Worm (Caenorhabditis elegans) whole organism, L3 larva: Measurements from ENCODE around the gene adt-3.

ENCODE experiments used
- nhr-77 ChIP-seq: fragments of 150-350 bp; optimal IDR thresholded peaks from 2 replicates; lab custom pipeline; 2014; ENCODE audit warnings: missing biosample characterization, missing genetic modification characterization
- ztf-11 ChIP-seq: fragments of 150-350 bp; optimal IDR thresholded peaks from 2 replicates; lab custom pipeline; 2014; ENCODE audit warnings: missing biosample characterization, missing genetic modification characterization

- TF ChIP-seq ztf-11 (tag; lab: Kevin White, UChicago) (no peak), nhr-77 (tag; lab: Kevin White, UChicago) (no peak)
Observed at ce11 chrX:3968209-3968960, 36.9 kb downstream of the adt-3 start, which contains the start of gene C16B8.3.
